Worm (Caenorhabditis elegans) whole organism, L3 larva: ENCODE results near the gene str-247.

ENCODE experiments used
- aly-2 ChIP-seq: fragments of 150-350 bp; optimal IDR thresholded peaks from 2 replicates; lab custom pipeline; 2014; ENCODE audit warnings: missing biosample characterization, missing genetic modification characterization
- ama-1 ChIP-seq: fragments of 150-350 bp; optimal IDR thresholded peaks from 2 replicates; lab custom pipeline; 2018
- ceh-16 ChIP-seq: sonication (generic microtip); optimal IDR thresholded peaks from 2 replicates; lab custom pipeline; 2017; ENCODE audit warnings: missing biosample characterization, missing genetic modification characterization
- ceh-28 ChIP-seq: fragments of 150-350 bp; optimal IDR thresholded peaks from 2 replicates; lab custom pipeline; 2014; ENCODE audit warnings: missing biosample characterization, missing genetic modification reagents, missing genetic modification characterization
- ceh-82 ChIP-seq: fragments of 150-350 bp; optimal IDR thresholded peaks from 2 replicates; lab custom pipeline; 2014; ENCODE audit warnings: missing biosample characterization, missing genetic modification characterization
- ceh-9 ChIP-seq: sonication (generic microtip); optimal IDR thresholded peaks from 2 replicates; lab custom pipeline; 2018; ENCODE audit warnings: missing biosample characterization, missing genetic modification characterization
- daf-12 ChIP-seq: fragments of 150-350 bp; optimal IDR thresholded peaks from 2 replicates; lab custom pipeline; 2014; ENCODE audit warnings: missing biosample characterization, missing genetic modification reagents, missing genetic modification characterization
- egl-27 ChIP-seq: sonication (generic microtip); optimal IDR thresholded peaks from 4 replicates; lab custom pipeline; 2017; ENCODE audit warnings: missing biosample characterization, missing genetic modification reagents, missing genetic modification characterization
- elt-2 ChIP-seq: sonication (generic microtip); optimal IDR thresholded peaks from 2 replicates; lab custom pipeline; 2016; ENCODE audit warnings: missing genetic modification reagents, mild to moderate bottlenecking, missing genetic modification characterization, missing compliant biosample characterization
- elt-3 ChIP-seq, 3 experiments: fragments of 150-350 bp in 1 of 3; sonication (generic microtip) in 2 of 3; optimal IDR thresholded peaks; 2 replicates in 2 of 3; 4 replicates in 1 of 3; lab custom pipeline; 2014 to 2017; ENCODE audit warnings: missing biosample characterization in 3 of 3, missing genetic modification characterization in 3 of 3
- lin-15B ChIP-seq: fragments of 150-350 bp; optimal IDR thresholded peaks from 2 replicates; lab custom pipeline; 2014; ENCODE audit warnings: missing biosample characterization, missing genetic modification characterization
- lin-39 ChIP-seq: fragments of 150-350 bp; optimal IDR thresholded peaks from 2 replicates; lab custom pipeline; 2018; ENCODE audit warnings: missing biosample characterization, missing genetic modification reagents, missing genetic modification characterization
- lsy-12 ChIP-seq: sonication (generic microtip); optimal IDR thresholded peaks from 2 replicates; lab custom pipeline; 2016; ENCODE audit warnings: mild to moderate bottlenecking, missing genetic modification characterization, missing compliant biosample characterization
- mdl-1 ChIP-seq: fragments of 150-350 bp; optimal IDR thresholded peaks from 2 replicates; lab custom pipeline; 2014; ENCODE audit warnings: missing biosample characterization, missing genetic modification characterization
- mml-1 ChIP-seq: fragments of 150-350 bp; sonication (generic microtip); optimal IDR thresholded peaks from 3 replicates; lab custom pipeline; 2014; ENCODE audit warnings: missing biosample characterization, missing genetic modification characterization
- nfya-1 ChIP-seq: sonication (generic microtip); optimal IDR thresholded peaks from 2 replicates; lab custom pipeline; 2017; ENCODE audit warnings: missing genetic modification characterization, mild to moderate bottlenecking, missing compliant biosample characterization, antibody characterized with exemption, moderate library complexity; ENCODE audit not compliant: insufficient read depth
- nhr-11 ChIP-seq: fragments of 150-350 bp; optimal IDR thresholded peaks from 2 replicates; lab custom pipeline; 2014; ENCODE audit warnings: missing biosample characterization, missing genetic modification characterization
- nhr-23 ChIP-seq: fragments of 150-350 bp; optimal IDR thresholded peaks from 2 replicates; lab custom pipeline; 2014; ENCODE audit warnings: missing biosample characterization, missing genetic modification reagents, missing genetic modification characterization
- nhr-237 ChIP-seq: fragments of 150-350 bp; optimal IDR thresholded peaks from 2 replicates; lab custom pipeline; 2014; ENCODE audit warnings: missing biosample characterization, missing genetic modification characterization
- nhr-25 ChIP-seq: sonication (generic microtip); optimal IDR thresholded peaks from 2 replicates; lab custom pipeline; 2017; ENCODE audit warnings: missing biosample characterization, missing genetic modification characterization
- nhr-28 ChIP-seq: fragments of 150-350 bp; optimal IDR thresholded peaks from 2 replicates; lab custom pipeline; 2014; ENCODE audit warnings: missing biosample characterization, missing genetic modification characterization
- nhr-43 ChIP-seq: sonication (generic microtip); optimal IDR thresholded peaks from 2 replicates; lab custom pipeline; 2016; ENCODE audit warnings: mild to moderate bottlenecking, missing genetic modification characterization, missing compliant biosample characterization; ENCODE audit not compliant: poor library complexity, severe bottlenecking
- nhr-67 ChIP-seq: fragments of 150-350 bp; optimal IDR thresholded peaks from 2 replicates; lab custom pipeline; 2014; ENCODE audit warnings: missing biosample characterization, missing genetic modification characterization
- nhr-77 ChIP-seq: fragments of 150-350 bp; optimal IDR thresholded peaks from 2 replicates; lab custom pipeline; 2014; ENCODE audit warnings: missing biosample characterization, missing genetic modification characterization
- pha-4 ChIP-seq: fragments of 150-350 bp; optimal IDR thresholded peaks from 2 replicates; lab custom pipeline; 2014; ENCODE audit warnings: missing biosample characterization, missing genetic modification reagents, missing genetic modification characterization
- pqm-1 ChIP-seq: fragments of 150-350 bp; optimal IDR thresholded peaks from 2 replicates; lab custom pipeline; 2017; ENCODE audit warnings: missing biosample characterization, missing genetic modification characterization, inconsistent platforms
- skn-1 ChIP-seq: fragments of 150-350 bp; optimal IDR thresholded peaks from 2 replicates; lab custom pipeline; 2014; ENCODE audit warnings: missing biosample characterization, missing genetic modification characterization
- tbx-2 ChIP-seq: sonication (generic microtip); optimal IDR thresholded peaks from 2 replicates; lab custom pipeline; 2016; ENCODE audit warnings: mild to moderate bottlenecking, missing genetic modification characterization, missing compliant biosample characterization
- unc-39 ChIP-seq: sonication (generic microtip); optimal IDR thresholded peaks from 4 replicates; lab custom pipeline; 2017; ENCODE audit warnings: missing biosample characterization, missing genetic modification characterization
- unc-62 ChIP-seq: fragments of 150-350 bp; sonication (generic microtip); optimal IDR thresholded peaks from 4 replicates; lab custom pipeline; 2014; ENCODE audit warnings: missing biosample characterization, missing genetic modification reagents, missing genetic modification characterization
- zag-1 ChIP-seq: fragments of 150-350 bp; optimal IDR thresholded peaks from 2 replicates; lab custom pipeline; 2014; ENCODE audit warnings: missing biosample characterization, missing genetic modification characterization
- ztf-11 ChIP-seq: fragments of 150-350 bp; optimal IDR thresholded peaks from 2 replicates; lab custom pipeline; 2014; ENCODE audit warnings: missing biosample characterization, missing genetic modification characterization
- ztf-4 ChIP-seq: fragments of 150-350 bp; optimal IDR thresholded peaks from 2 replicates; lab custom pipeline; 2014; ENCODE audit warnings: missing biosample characterization, missing genetic modification characterization

str-247 gene

ce11 chrV:3953739-3954138 lies at the start of gene str-247:
str-247 (plus strand) TSS chrV:3954039.
- TF ChIP-seq nhr-25 (tag; lab: Kevin White, UChicago) (no peak), nhr-23 (no peak), unc-62 (GFP tag; lab: Kevin White, UChicago) (no peak), nhr-77 (tag; lab: Kevin White, UChicago) (no peak), nhr-237 (tag; lab: Kevin White, UChicago) (no peak), nhr-43 (no peak), nhr-67 (tag; lab: Kevin White, UChicago) (no peak), ceh-82 (tag; lab: Kevin White, UChicago) (no peak)

ce11 chrV:3905841-3906240 lies 48.0 kb upstream of the str-247 start, which contains the start of gene nhr-156:
nhr-156 (plus strand) TSS chrV:3906106.
- no peak for TF ChIP-seq ceh-28 (tag; lab: Kevin White, UChicago)
- TF ChIP-seq lsy-12 (tag; lab: Kevin White, UChicago), result no peak
- no peak for TF ChIP-seq aly-2 (tag; lab: Kevin White, UChicago)
- no peak for TF ChIP-seq egl-27
- no peak for TF ChIP-seq lin-39 (tag; lab: Kevin White, UChicago)
- no peak for TF ChIP-seq ztf-11 (tag; lab: Kevin White, UChicago)
- no peak for TF ChIP-seq mdl-1 (tag; lab: Kevin White, UChicago)
- TF ChIP-seq nhr-43, result no peak
- TF ChIP-seq nhr-67 (tag; lab: Kevin White, UChicago), result no peak
- no peak for TF ChIP-seq tbx-2
- no peak for TF ChIP-seq pqm-1 (tag; lab: Kevin White, UChicago)
- TF ChIP-seq elt-3 (tag; optimal IDR thresholded peaks at IDR 0.05; lab: Kevin White, UChicago), result no peak
- TF ChIP-seq ztf-4 (tag; lab: Kevin White, UChicago), result no peak
- TF ChIP-seq ceh-16 (tag; lab: Kevin White, UChicago), result no peak
- TF ChIP-seq nhr-77 (tag; lab: Kevin White, UChicago), result no peak

- TF ChIP-seq elt-2 (tag; lab: Kevin White, UChicago) (no peak), tbx-2 (no peak)
- TF ChIP-seq, all 47 proteins: peak for 0
Observed at ce11 chrV:3912472-3912871, 41.4 kb upstream of the str-247 start, which contains the start of gene srx-68. srx-68 (plus strand) TSS chrV:3912772.

- TF ChIP-seq ama-1 (lab: Kevin White, UChicago) (no peak), unc-62 (GFP tag; lab: Kevin White, UChicago) (no peak), mml-1 (tag; lab: Kevin White, UChicago) (no peak), unc-39 (tag; lab: Kevin White, UChicago) (no peak), nhr-28 (tag; lab: Kevin White, UChicago) (no peak), elt-2 (tag; lab: Kevin White, UChicago) (no peak), pha-4 (tag; lab: Kevin White, UChicago) (no peak), nhr-43 (no peak), daf-12 (tag; lab: Kevin White, UChicago) (no peak), nhr-23 (no peak), aly-2 (tag; lab: Kevin White, UChicago) (no peak), ceh-16 (tag; lab: Kevin White, UChicago) (no peak), lin-15B (tag; lab: Kevin White, UChicago) (no peak), nhr-77 (tag; lab: Kevin White, UChicago) (no peak), mdl-1 (tag; lab: Kevin White, UChicago) (no peak), nhr-11 (tag; lab: Kevin White, UChicago) (no peak), ceh-9 (tag; lab: Kevin White, UChicago) (no peak)
Observed at ce11 chrV:3913131-3913530, 40.7 kb upstream of the str-247 start.

- no peak for TF ChIP-seq nhr-67 (tag; lab: Kevin White, UChicago)
- no peak for TF ChIP-seq skn-1
- TF ChIP-seq egl-27, result no peak
- no peak for TF ChIP-seq ceh-82 (tag; lab: Kevin White, UChicago)
- no peak for TF ChIP-seq lin-39 (tag; lab: Kevin White, UChicago)
- TF ChIP-seq elt-2 (tag; lab: Kevin White, UChicago), result no peak
- no peak for TF ChIP-seq zag-1 (tag; lab: Kevin White, UChicago)
- TF ChIP-seq ceh-16 (tag; lab: Kevin White, UChicago), result no peak
- TF ChIP-seq nfya-1 (tag; lab: Kevin White, UChicago), result no peak
Observed at ce11 chrV:3916480-3916879, 37.4 kb upstream of the str-247 start, which contains the start of gene srx-67. srx-67 (plus strand) TSS chrV:3916780.
